Comparison of ENCODE assay signal across 5 worm cellular contexts in the genomic region with DNA sequence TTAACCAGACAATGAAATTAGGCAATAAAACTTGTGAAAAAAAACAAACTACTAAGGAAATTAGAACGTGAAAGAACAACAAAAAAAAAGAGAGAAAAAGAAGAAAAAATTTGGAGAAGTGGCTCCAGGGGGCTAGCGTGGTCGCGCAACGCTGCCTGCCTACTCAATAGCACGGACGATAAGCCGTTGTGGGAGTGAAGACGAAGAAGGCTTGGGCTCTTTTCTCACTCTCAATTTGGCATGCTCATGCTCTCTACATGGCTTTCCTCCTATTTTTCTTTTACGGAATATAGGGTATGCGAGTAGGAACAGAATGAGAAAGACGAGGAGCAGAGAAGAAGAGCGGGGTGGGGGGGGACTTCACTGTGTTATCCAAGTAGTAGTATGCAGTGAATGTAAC.
TF ChIP-seq lines count a peak whose summit lies in the region.

No protein-coding gene starts in this region.

TF ChIP-seq in whole organism, L1 larva, 84 proteins besides CTCF, POLR2A, EP300 and RAD21 (continues in another document):
- TF ChIP-seq mdl-1 (tag; optimal IDR thresholded peaks at IDR 0.05; lab: Kevin White, UChicago) (no peak), efl-3 (GFP tag; optimal IDR thresholded peaks at IDR 0.05; lab: Kevin White, UChicago) (no peak), fkh-10 (GFP tag; optimal IDR thresholded peaks at IDR 0.05; lab: Kevin White, UChicago) (peak; percentile 44), swsn-7 (tag; optimal IDR thresholded peaks at IDR 0.05; lab: Kevin White, UChicago) (peak; percentile 52), xbp-1 (tag; optimal IDR thresholded peaks at IDR 0.05; lab: Kevin White, UChicago) (peak; percentile 33), tlp-1 (tag; optimal IDR thresholded peaks at IDR 0.05; lab: Kevin White, UChicago) (no peak), nhr-47 (tag; optimal IDR thresholded peaks at IDR 0.05; lab: Kevin White, UChicago) (peak; percentile 51), fkh-8 (tag; optimal IDR thresholded peaks at IDR 0.05; lab: Kevin White, UChicago) (peak; percentile 66), egl-13 (tag; optimal IDR thresholded peaks at IDR 0.05; lab: Kevin White, UChicago) (peak; percentile 22), egl-27 (tag; optimal IDR thresholded peaks at IDR 0.05; lab: Kevin White, UChicago) (no peak), hlh-4 (tag; optimal IDR thresholded peaks at IDR 0.05; lab: Kevin White, UChicago) (no peak), dsc-1 (tag; optimal IDR thresholded peaks at IDR 0.05; lab: Kevin White, UChicago) (peak; percentile 7), lsy-2 (tag; optimal IDR thresholded peaks at IDR 0.05; lab: Kevin White, UChicago) (peak; percentile 9 to 51), nhr-84 (tag; optimal IDR thresholded peaks at IDR 0.05; lab: Kevin White, UChicago) (no peak), snu-23 (GFP tag; optimal IDR thresholded peaks at IDR 0.05; lab: Kevin White, UChicago) (peak; percentile 18), unc-62 (GFP tag; optimal IDR thresholded peaks at IDR 0.05; lab: Kevin White, UChicago) (no peak), unc-86 (tag; optimal IDR thresholded peaks at IDR 0.05; lab: Kevin White, UChicago) (peak; percentile 33), C04F5.9 (tag; optimal IDR thresholded peaks at IDR 0.05; lab: Kevin White, UChicago) (no peak)

TF ChIP-seq in whole organism, L3 larva, 47 proteins besides CTCF, POLR2A, EP300 and RAD21:
- TF ChIP-seq unc-39 (tag; optimal IDR thresholded peaks at IDR 0.05; lab: Kevin White, UChicago), result no peak
- no peak for TF ChIP-seq nhr-237 (tag; optimal IDR thresholded peaks at IDR 0.05; lab: Kevin White, UChicago)
- TF ChIP-seq jun-1 (tag; optimal IDR thresholded peaks at IDR 0.05; lab: Kevin White, UChicago), result no peak
- peak; percentile 73 for TF ChIP-seq nfya-1 (tag; optimal IDR thresholded peaks at IDR 0.05; lab: Kevin White, UChicago; ENCODE audit: insufficient read depth)
- peak; percentile 37 for TF ChIP-seq snpc-4 (tag; optimal IDR thresholded peaks at IDR 0.05; lab: Kevin White, UChicago)
- no peak for TF ChIP-seq ztf-11 (tag; optimal IDR thresholded peaks at IDR 0.05; lab: Kevin White, UChicago)
- TF ChIP-seq lin-39 (tag; optimal IDR thresholded peaks at IDR 0.05; lab: Kevin White, UChicago), result peak; percentile 54
- TF ChIP-seq hmg-11 (tag; optimal IDR thresholded peaks at IDR 0.05; lab: Kevin White, UChicago), result peak; percentile 69
- no peak for TF ChIP-seq fkh-2 (tag; optimal IDR thresholded peaks at IDR 0.05; lab: Kevin White, UChicago)
- TF ChIP-seq aly-2 (tag; optimal IDR thresholded peaks at IDR 0.05; lab: Kevin White, UChicago), result no peak
- TF ChIP-seq ZK546.5 (tag; optimal IDR thresholded peaks at IDR 0.05; lab: Kevin White, UChicago), result no peak
- TF ChIP-seq fkh-10 (GFP tag; optimal IDR thresholded peaks at IDR 0.05; lab: Kevin White, UChicago), result peak; percentile 53
- no peak for TF ChIP-seq nhr-43 (tag; optimal IDR thresholded peaks at IDR 0.05; lab: Kevin White, UChicago; ENCODE audit: poor library complexity, severe bottlenecking)

TF ChIP-seq in whole organism, early embryonic, 17 proteins besides CTCF, POLR2A, EP300 and RAD21:
- TF ChIP-seq F13C5.2 (tag; optimal IDR thresholded peaks at IDR 0.05; lab: Kevin White, UChicago), result peak; percentile 39
- peak; percentile 34 for TF ChIP-seq hmg-4 (GFP tag; optimal IDR thresholded peaks at IDR 0.05; lab: Kevin White, UChicago)
- TF ChIP-seq pes-1 (GFP tag; IDR thresholded peaks at IDR 0.05; lab: Robert Waterston, UW), result no peak
- no peak for TF ChIP-seq flt-1 (GFP tag; IDR thresholded peaks at IDR 0.05; lab: Robert Waterston, UW)
TF ChIP-seq in whole organism, early embryonic: peak in this region for 2.

TF ChIP-seq in whole organism, midembryonic, 9 proteins besides CTCF, POLR2A, EP300 and RAD21:
- peak; percentile 17 for TF ChIP-seq cog-1 (tag; optimal IDR thresholded peaks at IDR 0.05; lab: Kevin White, UChicago)
- peak; percentile 34; the same call in 1 of the 2 replicates for TF ChIP-seq ztf-23 (GFP tag; IDR thresholded peaks at IDR 0.05; lab: Robert Waterston, UW)
- TF ChIP-seq ztf-29 (GFP tag; IDR thresholded peaks at IDR 0.05; lab: Robert Waterston, UW), result no peak

TF ChIP-seq in whole organism, young adult, 124 proteins besides CTCF, POLR2A, EP300 and RAD21:
- TF ChIP-seq K12H6.12 (tag; optimal IDR thresholded peaks at IDR 0.05; lab: Kevin White, UChicago), result peak; percentile 32
- peak; percentile 46; the same call in 1 of the 2 replicates for TF ChIP-seq zfh-2 (GFP tag; conservative IDR thresholded peaks at IDR 0.05; lab: Robert Waterston, UW)
- TF ChIP-seq nfya-1 (tag; optimal IDR thresholded peaks at IDR 0.05; lab: Kevin White, UChicago; ENCODE audit: borderline replicate concordance, insufficient read depth), result no peak
- no peak for TF ChIP-seq lag-1 (GFP tag; IDR thresholded peaks at IDR 0.05; lab: Robert Waterston, UW)
- TF ChIP-seq hmg-1.2 (GFP tag; IDR thresholded peaks at IDR 0.05; lab: Robert Waterston, UW), result peak; percentile 36; the same call in 1 of the 2 replicates
- no peak for TF ChIP-seq hmg-20 (GFP tag; IDR thresholded peaks at IDR 0.05; lab: Robert Waterston, UW)
- peak in 1 of 3 experiments; percentile 45 for TF ChIP-seq lin-35 (GFP tag; optimal IDR thresholded peaks at IDR 0.05; lab: Kevin White, UChicago)
- TF ChIP-seq ZK185.1 (tag; optimal IDR thresholded peaks at IDR 0.05; lab: Kevin White, UChicago; ENCODE audit: poor library complexity, severe bottlenecking), result no peak
TF ChIP-seq in whole organism, young adult: peak in this region for 4.
